Fruit fly (Drosophila melanogaster) whole organism, embryonic: ENCODE measurements around the gene Mettl5.
A peak's percentile ranks its signal among the peaks of the same experiment; 100 is the strongest.

ENCODE experiments used
- Aef1 ChIP-seq: fragments of 200-800 bp; sonication (Bioruptor generic); IDR thresholded peaks from 3 replicates; pipeline ENCODE4 v1.3.6; 2022; ENCODE audit warnings: missing biosample characterization, missing genetic modification characterization
- Atf3 ChIP-seq: fragments of 200-800 bp; sonication (Bioruptor generic); optimal IDR thresholded peaks from 3 replicates; lab custom pipeline; 2016; ENCODE audit warnings: missing biosample characterization, missing genetic modification characterization
- Blimp-1 ChIP-seq: fragments of 200-800 bp; sonication (Bioruptor generic); optimal IDR thresholded peaks from 3 replicates; lab custom pipeline; 2018; ENCODE audit warnings: missing biosample characterization, missing genetic modification characterization, mild to moderate bottlenecking, moderate library complexity, missing genetic modification reagents
- CG10979 ChIP-seq: fragments of 200-800 bp; sonication (Bioruptor generic); optimal IDR thresholded peaks from 2 replicates; lab custom pipeline; 2018; ENCODE audit warnings: missing biosample characterization, mild to moderate bottlenecking, missing genetic modification characterization, moderate library complexity
- CG11085 ChIP-seq: fragments of 200-800 bp; sonication (Bioruptor generic); IDR thresholded peaks from 2 replicates; pipeline ENCODE4 v1.3.6; 2022; ENCODE audit warnings: missing biosample characterization, missing genetic modification characterization
- CG11456 ChIP-seq: fragments of 200-800 bp; sonication (Bioruptor generic); IDR thresholded peaks from 3 replicates; pipeline ENCODE4 v1.3.6; 2022; ENCODE audit warnings: missing biosample characterization, missing genetic modification characterization
- CG12104 ChIP-seq: fragments of 200-800 bp; sonication (Bioruptor generic); optimal IDR thresholded peaks from 3 replicates; lab custom pipeline; 2016; ENCODE audit warnings: missing biosample characterization, missing genetic modification characterization
- CG12219 ChIP-seq: fragments of 200-800 bp; sonication (Bioruptor generic); optimal IDR thresholded peaks from 3 replicates; lab custom pipeline; 2018; ENCODE audit warnings: missing biosample characterization, mild to moderate bottlenecking, missing genetic modification characterization
- CG13287 ChIP-seq: fragments of 200-800 bp; sonication (Bioruptor generic); IDR thresholded peaks from 2 replicates; pipeline ENCODE4 v1.3.6; 2022; ENCODE audit warnings: missing biosample characterization, missing genetic modification characterization; ENCODE audit not compliant: partially characterized antibody
- CG13624 ChIP-seq: fragments of 200-800 bp; sonication (Bioruptor generic); optimal IDR thresholded peaks from 2 replicates; lab custom pipeline; 2016; ENCODE audit warnings: missing biosample characterization, missing genetic modification characterization
- CG13894 ChIP-seq: fragments of 200-800 bp; sonication (Bioruptor generic); optimal IDR thresholded peaks from 3 replicates; lab custom pipeline; 2018; ENCODE audit warnings: missing biosample characterization, mild to moderate bottlenecking, missing genetic modification characterization, moderate library complexity
- CG15479 ChIP-seq: fragments of 200-800 bp; sonication (Bioruptor generic); optimal IDR thresholded peaks from 3 replicates; lab custom pipeline; 2019; ENCODE audit warnings: missing biosample characterization, mild to moderate bottlenecking, missing genetic modification characterization, moderate library complexity
- CG16813 ChIP-seq: fragments of 200-800 bp; sonication (Bioruptor generic); IDR thresholded peaks from 3 replicates; pipeline ENCODE4 v1.3.6; 2022; ENCODE audit warnings: missing biosample characterization, missing genetic modification characterization; ENCODE audit not compliant: partially characterized antibody
- CG17359 ChIP-seq: fragments of 200-800 bp; sonication (Bioruptor generic); optimal IDR thresholded peaks from 3 replicates; lab custom pipeline; 2018; ENCODE audit warnings: missing biosample characterization, mild to moderate bottlenecking, missing genetic modification characterization, moderate library complexity
- CG2116 ChIP-seq: fragments of 200-800 bp; sonication (Bioruptor generic); optimal IDR thresholded peaks from 3 replicates; lab custom pipeline; 2018; ENCODE audit warnings: missing biosample characterization, mild to moderate bottlenecking, missing genetic modification characterization
- CG2199 ChIP-seq: fragments of 200-800 bp; sonication (Bioruptor generic); IDR thresholded peaks from 3 replicates; pipeline ENCODE4 v1.3.6; 2022; ENCODE audit warnings: missing biosample characterization, missing genetic modification characterization
- CG2712 ChIP-seq: fragments of 200-800 bp; optimal IDR thresholded peaks from 3 replicates; lab custom pipeline; 2019; ENCODE audit warnings: missing biosample characterization, mild to moderate bottlenecking, missing genetic modification characterization, moderate library complexity
- CG3163 ChIP-seq: fragments of 200-800 bp; sonication (Bioruptor generic); optimal IDR thresholded peaks from 3 replicates; lab custom pipeline; 2016; ENCODE audit warnings: missing biosample characterization, missing genetic modification characterization
- CG4360 ChIP-seq: fragments of 200-800 bp; sonication (Bioruptor generic); IDR thresholded peaks from 2 replicates; pipeline ENCODE4 v1.3.6; 2022; ENCODE audit warnings: missing biosample characterization, missing genetic modification characterization
- CG8281 ChIP-seq: fragments of 200-800 bp; sonication (Bioruptor generic); optimal IDR thresholded peaks from 2 replicates; lab custom pipeline; 2018; ENCODE audit warnings: missing biosample characterization, mild to moderate bottlenecking, missing genetic modification characterization, moderate library complexity
- CG8290 ChIP-seq, 3 experiments: fragments of 200-800 bp; sonication (Bioruptor generic); optimal IDR thresholded peaks; 2 replicates each; lab custom pipeline; 2016 to 2019; ENCODE audit warnings: missing biosample characterization in 3 of 3, missing genetic modification characterization in 3 of 3, mild to moderate bottlenecking in 2 of 3, moderate library complexity in 1 of 3
- D19B ChIP-seq: fragments of 200-800 bp; sonication (Bioruptor generic); optimal IDR thresholded peaks from 2 replicates; lab custom pipeline; 2017; ENCODE audit warnings: missing biosample characterization, mild to moderate bottlenecking, missing genetic modification characterization
- Dip3 ChIP-seq: fragments of 200-800 bp; sonication (Bioruptor generic); optimal IDR thresholded peaks from 3 replicates; lab custom pipeline; 2016; ENCODE audit warnings: missing biosample characterization, missing genetic modification characterization
- Drgx ChIP-seq: fragments of 200-800 bp; sonication (Bioruptor generic); IDR thresholded peaks from 2 replicates; pipeline ENCODE4 v1.3.6; 2022; ENCODE audit warnings: missing biosample characterization, missing genetic modification characterization
- HLHmδ ChIP-seq: fragments of 200-800 bp; sonication (Bioruptor generic); optimal IDR thresholded peaks from 2 replicates; lab custom pipeline; 2018; ENCODE audit warnings: missing biosample characterization, mild to moderate bottlenecking, missing genetic modification characterization, moderate library complexity
- Hey ChIP-seq: fragments of 200-800 bp; sonication (Bioruptor generic); optimal IDR thresholded peaks from 3 replicates; lab custom pipeline; 2018; ENCODE audit warnings: missing biosample characterization, mild to moderate bottlenecking, missing genetic modification characterization
- Med ChIP-seq: fragments of 200-800 bp; sonication (Bioruptor generic); peaks from one replicate; lab custom pipeline; 2016; ENCODE audit warnings: missing biosample characterization, missing genetic modification characterization, mild to moderate bottlenecking, inconsistent platforms, moderate library complexity
- Nf-YB ChIP-seq: fragments of 200-800 bp; sonication (Bioruptor generic); optimal IDR thresholded peaks from 3 replicates; lab custom pipeline; 2019; ENCODE audit warnings: missing biosample characterization, mild to moderate bottlenecking, missing genetic modification characterization, moderate library complexity
- Opbp ChIP-seq: fragments of 200-800 bp; sonication (Bioruptor generic); IDR thresholded peaks from 3 replicates; pipeline ENCODE4 v1.3.6; 2022; ENCODE audit warnings: missing biosample characterization, missing genetic modification characterization; ENCODE audit not compliant: partially characterized antibody
- Ptx1 ChIP-seq: fragments of 200-800 bp; sonication (Bioruptor generic); IDR thresholded peaks from 2 replicates; pipeline ENCODE4 v1.3.6; 2022; ENCODE audit warnings: missing biosample characterization, missing genetic modification characterization
- Trl ChIP-seq, 3 experiments: fragments of >200 bp in 2 of 3; fragments of 200-800 bp in 1 of 3; sonication (Bioruptor generic) in 1 of 3; optimal IDR thresholded peaks; 2 replicates in 1 of 3; 3 replicates in 2 of 3; lab custom pipeline; 2016 to 2017; ENCODE audit warnings: missing biosample characterization in 1 of 3, missing genetic modification characterization in 1 of 3
- abd-A ChIP-seq: fragments of 200-800 bp; sonication (Bioruptor generic); optimal IDR thresholded peaks from 3 replicates; lab custom pipeline; 2019; ENCODE audit warnings: missing biosample characterization, mild to moderate bottlenecking, missing genetic modification characterization, moderate library complexity
- al ChIP-seq: fragments of 200-800 bp; sonication (Bioruptor generic); IDR thresholded peaks from 2 replicates; pipeline ENCODE4 v1.3.6; 2022; ENCODE audit warnings: missing biosample characterization, missing genetic modification characterization
- crol ChIP-seq: fragments of 200-800 bp; sonication (Bioruptor generic); IDR thresholded peaks from 2 replicates; pipeline ENCODE4 v1.3.6; 2022; ENCODE audit warnings: missing biosample characterization, missing genetic modification characterization
- ewg ChIP-seq: fragments of 200-800 bp; sonication (Bioruptor generic); optimal IDR thresholded peaks from 3 replicates; lab custom pipeline; 2017; ENCODE audit warnings: mild to moderate bottlenecking, missing biosample characterization, missing genetic modification reagents, missing genetic modification characterization
- fd102C ChIP-seq: fragments of 200-800 bp; sonication (Bioruptor generic); optimal IDR thresholded peaks from 2 replicates; lab custom pipeline; 2018; ENCODE audit warnings: missing biosample characterization, mild to moderate bottlenecking, missing genetic modification characterization, moderate library complexity
- nau ChIP-seq: fragments of 200-800 bp; sonication (Bioruptor generic); optimal IDR thresholded peaks from 3 replicates; lab custom pipeline; 2017; ENCODE audit warnings: missing biosample characterization, mild to moderate bottlenecking, missing genetic modification characterization, missing genetic modification reagents
- odd ChIP-seq: fragments of 200-800 bp; sonication (Bioruptor generic); optimal IDR thresholded peaks from 2 replicates; lab custom pipeline; 2017; ENCODE audit warnings: missing biosample characterization, mild to moderate bottlenecking, missing genetic modification characterization
- shn ChIP-seq: fragments of 200-800 bp; sonication (Bioruptor generic); optimal IDR thresholded peaks from 3 replicates; lab custom pipeline; 2016; ENCODE audit warnings: missing biosample characterization, missing genetic modification characterization
- stwl ChIP-seq: fragments of 200-800 bp; sonication (Bioruptor generic); optimal IDR thresholded peaks from 3 replicates; lab custom pipeline; 2018; ENCODE audit warnings: missing biosample characterization, mild to moderate bottlenecking, missing genetic modification characterization, moderate library complexity
- zfh2 ChIP-seq: fragments of 200-800 bp; sonication (Bioruptor generic); optimal IDR thresholded peaks from 2 replicates; lab custom pipeline; 2016; ENCODE audit warnings: missing biosample characterization, missing genetic modification characterization

Gene Mettl5

dm6 chr3L:19293178-19293741 lies 29.7 kb downstream of the Mettl5 start:
- no peak for TF ChIP-seq Ptx1 (GFP tag; lab: Robert Waterston, UW)
- no peak for TF ChIP-seq Atf3
- peak; percentile 70 for TF ChIP-seq D19B (GFP tag; lab: Kevin White, UChicago)
- TF ChIP-seq CG17359 = no peak
- peak; percentile 93 for TF ChIP-seq CG3163
- no peak for TF ChIP-seq odd (GFP tag; lab: Kevin White, UChicago)
- TF ChIP-seq stwl (tag; lab: Kevin White, UChicago) = no peak
- no peak for TF ChIP-seq Dip3 (GFP tag; lab: Kevin White, UChicago)
- no peak for TF ChIP-seq al
- no peak for TF ChIP-seq Nf-YB (GFP tag; lab: Kevin White, UChicago)
- no peak for TF ChIP-seq Opbp (GFP tag; lab: Robert Waterston, UW)
- no peak for TF ChIP-seq nau
- no peak for TF ChIP-seq CG2712 (tag; lab: Kevin White, UChicago)
- TF ChIP-seq CG11456 = no peak
- TF ChIP-seq CG2199 = 0 out of 3 replicates have a peak, but pooled peaks have one; percentile 17
- TF ChIP-seq ewg (GFP tag; lab: Kevin White, UChicago) = peak; percentile 65
- no peak for TF ChIP-seq CG13624
- TF ChIP-seq CG4360 (GFP tag; lab: Robert Waterston, UW) = no peak
- TF ChIP-seq fd102C (GFP tag; lab: Kevin White, UChicago) = peak; percentile 25
- no peak for TF ChIP-seq CG12104 (GFP tag; lab: Kevin White, UChicago)
- TF ChIP-seq CG13894 (tag; lab: Kevin White, UChicago) = peak; percentile 99
- TF ChIP-seq Med = peak; percentile 47
- TF ChIP-seq CG16813 (GFP tag; lab: Robert Waterston, UW) = no peak
- TF ChIP-seq CG12219 = no peak
- peak; percentile 97 for TF ChIP-seq Blimp-1 (GFP tag; lab: Kevin White, UChicago)
- no peak for TF ChIP-seq CG11085 (GFP tag; lab: Robert Waterston, UW)
- no peak for TF ChIP-seq CG8281 (tag; lab: Kevin White, UChicago)
- TF ChIP-seq crol (GFP tag; lab: Robert Waterston, UW) = peak; percentile 86
- TF ChIP-seq CG2116 (GFP tag; lab: Kevin White, UChicago) = no peak
- peak in 1 of 2 experiments; percentile 25 for TF ChIP-seq Trl (optimal IDR thresholded peaks at IDR 0.05; lab: Kevin White, UChicago)
- TF ChIP-seq Trl (GFP tag; optimal IDR thresholded peaks at IDR 0.05; lab: Kevin White, UChicago) = no peak
- TF ChIP-seq abd-A (tag; lab: Kevin White, UChicago) = peak; percentile 22
- no peak for TF ChIP-seq shn (GFP tag; lab: Kevin White, UChicago)
- peak; percentile 93 for TF ChIP-seq Hey
- TF ChIP-seq HLHmδ (GFP tag; lab: Kevin White, UChicago) = peak; percentile 56
- TF ChIP-seq Aef1 (GFP tag; lab: Robert Waterston, UW) = no peak
- TF ChIP-seq CG13287 (GFP tag; lab: Robert Waterston, UW) = no peak
- no peak for TF ChIP-seq CG10979
- no peak for TF ChIP-seq CG8290 (GFP tag; optimal IDR thresholded peaks at IDR 0.05; lab: Kevin White, UChicago)
- TF ChIP-seq CG8290 (tag; optimal IDR thresholded peaks at IDR 0.05; lab: Kevin White, UChicago) = peak in 1 of 2 experiments; percentile 36
- TF ChIP-seq CG15479 (GFP tag; lab: Kevin White, UChicago) = peak; percentile 74
- TF ChIP-seq Drgx = peak; percentile 5; the same call in 1 of the 2 replicates
- no peak for TF ChIP-seq zfh2 (GFP tag; lab: Kevin White, UChicago)
